Worm (Caenorhabditis elegans): ENCODE results near the gene F26F4.9.

- TF ChIP-seq unc-55 (GFP tag; optimal IDR thresholded peaks at IDR 0.05): no peak
- no peak for TF ChIP-seq fkh-10 (GFP tag; optimal IDR thresholded peaks at IDR 0.05)
- no peak for TF ChIP-seq hlh-30 (tag; optimal IDR thresholded peaks at IDR 0.05; ENCODE audit: insufficient read depth)
- no peak for TF ChIP-seq ets-4 (tag; optimal IDR thresholded peaks at IDR 0.05)
- TF ChIP-seq nhr-11 (tag; optimal IDR thresholded peaks at IDR 0.05): no peak
- no peak for TF ChIP-seq ama-1 (optimal IDR thresholded peaks at IDR 0.05)
- TF ChIP-seq ceh-18 (tag; optimal IDR thresholded peaks at IDR 0.05): no peak
- no peak for TF ChIP-seq hlh-8 (tag; optimal IDR thresholded peaks at IDR 0.05)
- TF ChIP-seq ceh-9 (tag; optimal IDR thresholded peaks at IDR 0.05): no peak
- TF ChIP-seq ref-2 (tag; optimal IDR thresholded peaks at IDR 0.05): no peak
- TF ChIP-seq pha-4 (tag; optimal IDR thresholded peaks at IDR 0.05): no peak
- no peak for TF ChIP-seq elt-2 (tag; optimal IDR thresholded peaks at IDR 0.05)
- TF ChIP-seq madf-2 (tag; optimal IDR thresholded peaks at IDR 0.05): no peak
Measured at ce11 chrIII:4924134-4924533, 11.8 kb upstream of the F26F4.9 start.

Data from whole organism, late embryonic.